Fruit fly (Drosophila melanogaster) whole organism, embryonic: Measurements from ENCODE around the gene mon2.
A peak's percentile ranks its signal among the peaks of the same experiment; 100 is the strongest.

Experiments used
- Bgb ChIP-seq: fragments of 200-800 bp; sonication (Bioruptor generic); IDR thresholded peaks from 2 replicates; pipeline ENCODE4 v1.3.6; 2022; ENCODE audit warnings: missing biosample characterization, missing genetic modification characterization; ENCODE audit not compliant: partially characterized antibody
- Bteb2 ChIP-seq: fragments of 200-800 bp; sonication (Bioruptor generic); optimal IDR thresholded peaks from 2 replicates; lab custom pipeline; 2016; ENCODE audit warnings: missing biosample characterization, missing genetic modification characterization
- CG10274 ChIP-seq: fragments of 200-800 bp; sonication (Bioruptor generic); optimal IDR thresholded peaks from 3 replicates; lab custom pipeline; 2017; ENCODE audit warnings: missing biosample characterization, mild to moderate bottlenecking, missing genetic modification characterization
- CG11695 ChIP-seq: fragments of 200-800 bp; sonication (Bioruptor generic); IDR thresholded peaks from 3 replicates; pipeline ENCODE4 v1.3.6; 2022; ENCODE audit warnings: missing biosample characterization, missing genetic modification characterization
- CG12071 ChIP-seq: fragments of 200-800 bp; sonication (Bioruptor generic); optimal IDR thresholded peaks from 3 replicates; lab custom pipeline; 2018; ENCODE audit warnings: missing biosample characterization, mild to moderate bottlenecking, missing genetic modification characterization
- CG12236 ChIP-seq: fragments of 200-800 bp; sonication (Bioruptor generic); optimal IDR thresholded peaks from 2 replicates; lab custom pipeline; 2016; ENCODE audit warnings: missing biosample characterization, missing genetic modification characterization
- CG1233 ChIP-seq: fragments of 200-800 bp; sonication (Bioruptor generic); optimal IDR thresholded peaks from 4 replicates; lab custom pipeline; 2018; ENCODE audit warnings: missing biosample characterization, mild to moderate bottlenecking, missing genetic modification characterization
- CG12391 ChIP-seq: fragments of 200-800 bp; sonication (Bioruptor generic); optimal IDR thresholded peaks from 3 replicates; lab custom pipeline; 2018; ENCODE audit warnings: missing biosample characterization, mild to moderate bottlenecking, missing genetic modification characterization, moderate library complexity
- CG12659 ChIP-seq: fragments of 200-800 bp; sonication (Bioruptor generic); optimal IDR thresholded peaks from 3 replicates; lab custom pipeline; 2017; ENCODE audit warnings: mild to moderate bottlenecking, missing biosample characterization, missing genetic modification reagents, missing genetic modification characterization
- CG12769 ChIP-seq: fragments of 200-800 bp; sonication (Bioruptor generic); optimal IDR thresholded peaks from 2 replicates; lab custom pipeline; 2019; ENCODE audit warnings: missing biosample characterization, mild to moderate bottlenecking, missing genetic modification characterization, moderate library complexity
- CG13296 ChIP-seq: fragments of 200-800 bp; sonication (Bioruptor generic); optimal IDR thresholded peaks from 3 replicates; lab custom pipeline; 2018; ENCODE audit warnings: missing biosample characterization, mild to moderate bottlenecking, missing genetic modification characterization
- CG15479 ChIP-seq: fragments of 200-800 bp; sonication (Bioruptor generic); optimal IDR thresholded peaks from 3 replicates; lab custom pipeline; 2019; ENCODE audit warnings: missing biosample characterization, mild to moderate bottlenecking, missing genetic modification characterization, moderate library complexity
- CG17359 ChIP-seq: fragments of 200-800 bp; sonication (Bioruptor generic); optimal IDR thresholded peaks from 3 replicates; lab custom pipeline; 2018; ENCODE audit warnings: missing biosample characterization, mild to moderate bottlenecking, missing genetic modification characterization, moderate library complexity
- CG17568 ChIP-seq: fragments of 200-800 bp; sonication (Bioruptor generic); optimal IDR thresholded peaks from 2 replicates; lab custom pipeline; 2018; ENCODE audit warnings: missing biosample characterization, mild to moderate bottlenecking, missing genetic modification characterization, moderate library complexity
- CG18619 ChIP-seq: fragments of 200-800 bp; sonication (Bioruptor generic); optimal IDR thresholded peaks from 3 replicates; lab custom pipeline; 2017; ENCODE audit warnings: missing biosample characterization, mild to moderate bottlenecking, missing genetic modification characterization
- CG2875 ChIP-seq: fragments of 200-800 bp; sonication (Bioruptor generic); optimal IDR thresholded peaks from 2 replicates; lab custom pipeline; 2017; ENCODE audit warnings: missing biosample characterization, mild to moderate bottlenecking, missing genetic modification characterization, missing genetic modification reagents
- CG31388 ChIP-seq: fragments of 200-800 bp; sonication (Bioruptor generic); optimal IDR thresholded peaks from 2 replicates; lab custom pipeline; 2016; ENCODE audit warnings: missing biosample characterization, missing genetic modification characterization
- CG31441 ChIP-seq: fragments of 200-800 bp; sonication (Bioruptor generic); IDR thresholded peaks from 2 replicates; pipeline ENCODE4 v1.3.6; 2022; ENCODE audit warnings: missing biosample characterization, missing genetic modification characterization
- CG32772 ChIP-seq: fragments of 200-800 bp; sonication (Bioruptor generic); IDR thresholded peaks from 2 replicates; pipeline ENCODE4 v1.3.6; 2022; ENCODE audit warnings: missing biosample characterization, missing genetic modification characterization
- CG34376 ChIP-seq: fragments of 200-800 bp; sonication (Bioruptor generic); optimal IDR thresholded peaks from 2 replicates; lab custom pipeline; 2018; ENCODE audit warnings: missing biosample characterization, mild to moderate bottlenecking, missing genetic modification characterization
- CG4424 ChIP-seq: fragments of 200-800 bp; sonication (Bioruptor generic); optimal IDR thresholded peaks from 3 replicates; lab custom pipeline; 2016; ENCODE audit warnings: missing biosample characterization, missing genetic modification characterization
- CG5180 ChIP-seq: fragments of 200-800 bp; sonication (Bioruptor generic); optimal IDR thresholded peaks from 3 replicates; lab custom pipeline; 2017; ENCODE audit warnings: missing biosample characterization, missing genetic modification characterization, mild to moderate bottlenecking, moderate library complexity, missing genetic modification reagents
- CG9797 ChIP-seq: fragments of 200-800 bp; sonication (Bioruptor generic); optimal IDR thresholded peaks from 3 replicates; lab custom pipeline; 2018; ENCODE audit warnings: missing biosample characterization, mild to moderate bottlenecking, missing genetic modification characterization
- CHES-1-like ChIP-seq: fragments of 200-800 bp; sonication (Bioruptor generic); optimal IDR thresholded peaks from 2 replicates; lab custom pipeline; 2016; ENCODE audit warnings: missing biosample characterization, missing genetic modification characterization
- CTCF ChIP-seq: fragments of 200-800 bp; sonication (Bioruptor generic); optimal IDR thresholded peaks from 2 replicates; lab custom pipeline; 2017; ENCODE audit warnings: missing biosample characterization, mild to moderate bottlenecking, missing genetic modification characterization, moderate library complexity
- D19A ChIP-seq: fragments of 200-800 bp; optimal IDR thresholded peaks from 3 replicates; lab custom pipeline; 2019; ENCODE audit warnings: missing biosample characterization, mild to moderate bottlenecking, missing genetic modification characterization, moderate library complexity
- Dek ChIP-seq: fragments of 200-800 bp; sonication (Bioruptor generic); optimal IDR thresholded peaks from 3 replicates; lab custom pipeline; 2019; ENCODE audit warnings: missing biosample characterization, mild to moderate bottlenecking, missing genetic modification characterization, moderate library complexity
- Doc2 ChIP-seq: fragments of 200-800 bp; sonication (Bioruptor generic); IDR thresholded peaks from 2 replicates; pipeline ENCODE4 v1.3.6; 2022; ENCODE audit warnings: missing biosample characterization, missing genetic modification characterization
- Dref ChIP-seq: fragments of 200-800 bp; sonication (Bioruptor generic); IDR thresholded peaks from 2 replicates; pipeline ENCODE4 v1.3.6; 2022; ENCODE audit warnings: missing biosample characterization, missing genetic modification characterization
- Fer1 ChIP-seq: fragments of 200-800 bp; sonication (Bioruptor generic); optimal IDR thresholded peaks from 2 replicates; lab custom pipeline; 2017; ENCODE audit warnings: missing biosample characterization, mild to moderate bottlenecking, missing genetic modification characterization
- H15 ChIP-seq: fragments of 200-800 bp; sonication (Bioruptor generic); IDR thresholded peaks from 3 replicates; pipeline ENCODE4 v1.3.6; 2022; ENCODE audit warnings: missing biosample characterization, missing genetic modification characterization
- NfI ChIP-seq: fragments of 200-800 bp; sonication (Bioruptor generic); optimal IDR thresholded peaks from 3 replicates; lab custom pipeline; 2018; ENCODE audit warnings: missing biosample characterization, mild to moderate bottlenecking, missing genetic modification characterization, moderate library complexity
- Opbp ChIP-seq: fragments of 200-800 bp; sonication (Bioruptor generic); IDR thresholded peaks from 3 replicates; pipeline ENCODE4 v1.3.6; 2022; ENCODE audit warnings: missing biosample characterization, missing genetic modification characterization; ENCODE audit not compliant: partially characterized antibody
- Rfx ChIP-seq: fragments of 200-800 bp; sonication (Bioruptor generic); IDR thresholded peaks from 2 replicates; pipeline ENCODE4 v1.3.6; 2022; ENCODE audit warnings: missing biosample characterization, missing genetic modification characterization
- cg ChIP-seq: fragments of 200-800 bp; sonication (Bioruptor generic); optimal IDR thresholded peaks from 3 replicates; lab custom pipeline; 2019; ENCODE audit warnings: missing biosample characterization, mild to moderate bottlenecking, missing genetic modification characterization, moderate library complexity
- chif ChIP-seq, 2 experiments: fragments of 200-800 bp; sonication (Bioruptor generic); optimal IDR thresholded peaks; 3 replicates each; lab custom pipeline; 2016; ENCODE audit warnings: missing biosample characterization in 2 of 2, missing genetic modification characterization in 2 of 2
- chm ChIP-seq: fragments of 200-800 bp; sonication (Bioruptor generic); IDR thresholded peaks from 2 replicates; pipeline ENCODE4 v1.3.6; 2022; ENCODE audit warnings: missing biosample characterization, missing genetic modification characterization
- dati ChIP-seq: fragments of 200-800 bp; sonication (Bioruptor generic); IDR thresholded peaks from 2 replicates; pipeline ENCODE4 v1.3.6; 2022; ENCODE audit warnings: missing biosample characterization, missing genetic modification characterization
- dimm ChIP-seq: fragments of 200-800 bp; sonication (Bioruptor generic); IDR thresholded peaks from 2 replicates; pipeline ENCODE4 v1.3.6; 2022; ENCODE audit warnings: missing biosample characterization, missing genetic modification characterization
- dmrt99B ChIP-seq: fragments of 200-800 bp; sonication (Bioruptor generic); optimal IDR thresholded peaks from 2 replicates; lab custom pipeline; 2018; ENCODE audit warnings: missing biosample characterization, mild to moderate bottlenecking, missing genetic modification characterization, moderate library complexity
- exex ChIP-seq: fragments of 200-800 bp; sonication (Bioruptor generic); optimal IDR thresholded peaks from 4 replicates; lab custom pipeline; 2018; ENCODE audit warnings: missing biosample characterization, mild to moderate bottlenecking, missing genetic modification characterization, moderate library complexity
- fu2 ChIP-seq: fragments of 200-800 bp; sonication (Bioruptor generic); optimal IDR thresholded peaks from 2 replicates; lab custom pipeline; 2016; ENCODE audit warnings: missing biosample characterization, missing genetic modification characterization
- gcm ChIP-seq: fragments of 200-800 bp; sonication (Bioruptor generic); optimal IDR thresholded peaks from 2 replicates; lab custom pipeline; 2019; ENCODE audit warnings: missing biosample characterization, mild to moderate bottlenecking, missing genetic modification characterization, moderate library complexity
- grn ChIP-seq: fragments of 200-800 bp; sonication (Bioruptor generic); optimal IDR thresholded peaks from 3 replicates; lab custom pipeline; 2017; ENCODE audit warnings: missing biosample characterization, missing genetic modification characterization
- lov ChIP-seq, 2 experiments: fragments of 200-800 bp in 1 of 2; fragments of >200 bp in 1 of 2; sonication (Bioruptor generic) in 1 of 2; IDR thresholded peaks in 1 of 2; optimal IDR thresholded peaks in 1 of 2; 2 replicates in 1 of 2; 3 replicates in 1 of 2; pipeline versions ENCODE4 v1.3.6 to Lab custom; 2017 to 2022; ENCODE audit warnings: missing biosample characterization in 1 of 2, missing genetic modification characterization in 1 of 2
- prd ChIP-seq, 3 experiments: fragments of >200 bp in 2 of 3; fragments of 200-800 bp in 1 of 3; sonication (Bioruptor generic) in 1 of 3; optimal IDR thresholded peaks in 2 of 3; IDR thresholded peaks in 1 of 3; 2 replicates in 2 of 3; 3 replicates in 1 of 3; pipeline versions ENCODE4 v1.3.6 to Lab custom; 2017 to 2022; ENCODE audit warnings: missing biosample characterization in 1 of 3, missing genetic modification characterization in 1 of 3
- pzg ChIP-seq: fragments of 200-800 bp; sonication (Bioruptor generic); optimal IDR thresholded peaks from 3 replicates; lab custom pipeline; 2018; ENCODE audit warnings: missing biosample characterization, mild to moderate bottlenecking, missing genetic modification characterization, moderate library complexity
- shn ChIP-seq: fragments of 200-800 bp; sonication (Bioruptor generic); optimal IDR thresholded peaks from 3 replicates; lab custom pipeline; 2016; ENCODE audit warnings: missing biosample characterization, missing genetic modification characterization
- sob ChIP-seq: fragments of 200-800 bp; sonication (Bioruptor generic); IDR thresholded peaks from 2 replicates; pipeline ENCODE4 v1.3.6; 2022; ENCODE audit warnings: missing biosample characterization, missing genetic modification characterization
- yki ChIP-seq: fragments of >200 bp; optimal IDR thresholded peaks from 3 replicates; lab custom pipeline; 2018

The mon2 gene

DNA sequence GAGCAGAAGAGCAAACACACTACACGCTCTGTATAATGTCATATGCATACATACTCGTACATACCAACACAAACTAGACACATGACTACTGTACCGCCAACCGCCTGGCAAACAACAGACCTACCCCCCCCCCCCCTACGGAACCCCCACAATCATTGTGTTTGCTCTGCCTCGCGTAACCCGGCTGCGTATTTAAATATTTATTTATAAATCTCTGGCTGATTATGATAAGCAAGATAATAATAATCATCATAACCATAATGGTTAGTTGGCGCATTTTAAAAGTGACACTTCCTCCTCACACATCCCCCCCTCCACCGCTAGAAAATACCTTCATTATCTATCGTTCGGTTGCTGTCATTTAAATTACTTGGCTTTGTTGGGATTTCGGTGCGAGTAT, 26.3 kb downstream of the mon2 start (continued):
- TF ChIP-seq CG12659 (peak; percentile 37), Fer1 (peak; percentile 79), dmrt99B (tag; lab: Kevin White, UChicago) (peak; percentile 51), CG31441 (GFP tag; lab: Robert Waterston, UW) (peak; percentile 55), NfI (GFP tag; lab: Kevin White, UChicago) (peak; percentile 35), prd (optimal IDR thresholded peaks at IDR 0.05; lab: Kevin White, UChicago) (peak in 1 of 2 experiments; percentile 21), prd (GFP tag; IDR thresholded peaks at IDR 0.05; lab: Robert Waterston, UW) (no peak), lov (optimal IDR thresholded peaks at IDR 0.05; lab: Kevin White, UChicago) (no peak), lov (GFP tag; IDR thresholded peaks at IDR 0.05; lab: Robert Waterston, UW) (no peak), CG18619 (GFP tag; lab: Kevin White, UChicago) (peak; percentile 49), pzg (no peak), CG13296 (peak; percentile 82), Bgb (GFP tag; lab: Robert Waterston, UW) (no peak), CG11695 (GFP tag; lab: Robert Waterston, UW) (no peak), fu2 (GFP tag; lab: Kevin White, UChicago) (no peak), CG9797 (GFP tag; lab: Kevin White, UChicago) (no peak), sob (GFP tag; lab: Robert Waterston, UW) (peak; percentile 50), shn (no peak), CG12769 (tag; lab: Kevin White, UChicago) (peak; percentile 72), cg (GFP tag; lab: Kevin White, UChicago) (peak; percentile 46), gcm (GFP tag; lab: Kevin White, UChicago) (peak; percentile 58), Bteb2 (GFP tag; lab: Kevin White, UChicago) (no peak), CG34376 (GFP tag; lab: Kevin White, UChicago) (peak; percentile 63), chm (GFP tag; lab: Robert Waterston, UW) (peak; percentile 46; the same call in 1 of the 2 replicates), CG17568 (GFP tag; lab: Kevin White, UChicago) (peak; percentile 73), chif (GFP tag; optimal IDR thresholded peaks at IDR 0.05; lab: Kevin White, UChicago) (no peak), Dref (no peak), CG17359 (peak; percentile 56), D19A (tag; lab: Kevin White, UChicago) (peak; percentile 39), CG15479 (peak; percentile 80), CHES-1-like (no peak), dimm (GFP tag; lab: Robert Waterston, UW) (no peak), exex (peak; percentile 36), CG12236 (no peak), CG10274 (GFP tag; lab: Kevin White, UChicago) (peak; percentile 32), Doc2 (no peak), H15 (GFP tag; lab: Robert Waterston, UW) (no peak), Opbp (GFP tag; lab: Robert Waterston, UW) (no peak), CG32772 (no peak), dati (GFP tag; lab: Robert Waterston, UW) (no peak), Rfx (GFP tag; lab: Robert Waterston, UW) (peak; percentile 47; the same call in 1 of the 2 replicates), CG5180 (peak; percentile 67), grn (GFP tag; lab: Kevin White, UChicago) (peak; percentile 64), Dek (peak; percentile 21), CTCF (peak; percentile 12), CG31388 (no peak), CG1233 (peak; percentile 76), CG12391 (tag; lab: Kevin White, UChicago) (peak; percentile 45), yki (lab: Kevin White, UChicago) (no peak), CG4424 (GFP tag; lab: Kevin White, UChicago) (peak; percentile 39), CG12071 (GFP tag; lab: Kevin White, UChicago) (peak; percentile 78), CG2875 (GFP tag; lab: Kevin White, UChicago) (peak; percentile 65)
